Fruit fly (Drosophila melanogaster): Measurements from ENCODE around the gene CG8300.

Gene CG8300

dm6 chrX:7109793-7110606, 5.3 kb downstream of the CG8300 start, which contains the start of gene fz4:
Gene fz4, minus strand, starts transcription at chrX:7110321.
- TF ChIP-seq bab1 (GFP tag; optimal IDR thresholded peaks at IDR 0.05) (peak; percentile 68), tj (GFP tag; optimal IDR thresholded peaks at IDR 0.05) (no peak), ovo (GFP tag; optimal IDR thresholded peaks at IDR 0.05) (peak; percentile 30), Mnt (GFP tag; optimal IDR thresholded peaks at IDR 0.05) (peak; percentile 38), cic (GFP tag; optimal IDR thresholded peaks at IDR 0.05) (peak; percentile 19), pad (GFP tag; optimal IDR thresholded peaks at IDR 0.05) (peak; percentile 92), Hr96 (GFP tag; optimal IDR thresholded peaks at IDR 0.05) (no peak), CG11617 (GFP tag; optimal IDR thresholded peaks at IDR 0.05) (peak; percentile 11)

dm6 chrX:7110890-7111289, 6.2 kb downstream of the CG8300 start:
- TF ChIP-seq toe (GFP tag; optimal IDR thresholded peaks at IDR 0.05), result no peak
- TF ChIP-seq tj (GFP tag; optimal IDR thresholded peaks at IDR 0.05), result no peak
- no peak for TF ChIP-seq Clk (GFP tag; optimal IDR thresholded peaks at IDR 0.05)
- no peak for TF ChIP-seq CG5204 (GFP tag; optimal IDR thresholded peaks at IDR 0.05)
- TF ChIP-seq cnc (optimal IDR thresholded peaks at IDR 0.05), result no peak
- no peak for TF ChIP-seq pad (GFP tag; optimal IDR thresholded peaks at IDR 0.05)
- TF ChIP-seq ovo (GFP tag; optimal IDR thresholded peaks at IDR 0.05), result no peak
- no peak for TF ChIP-seq CG1620 (GFP tag; optimal IDR thresholded peaks at IDR 0.05)

- TF ChIP-seq Clk (GFP tag; optimal IDR thresholded peaks at IDR 0.05), result no peak
- TF ChIP-seq bab1 (GFP tag; optimal IDR thresholded peaks at IDR 0.05), result no peak
- no peak for TF ChIP-seq cic (GFP tag; optimal IDR thresholded peaks at IDR 0.05)
- TF ChIP-seq CG7101 (tag; optimal IDR thresholded peaks at IDR 0.05), result peak; percentile 14
- no peak for TF ChIP-seq kay (GFP tag; ENCODE audit: borderline replicate concordance)
Observed at dm6 chrX:7117729-7118128, 13.0 kb downstream of the CG8300 start.

dm6 chrX:7120168-7120567, 15.5 kb downstream of the CG8300 start:
- no peak for TF ChIP-seq cnc (optimal IDR thresholded peaks at IDR 0.05)
- TF ChIP-seq toe (GFP tag; optimal IDR thresholded peaks at IDR 0.05), result no peak
- no peak for TF ChIP-seq CG7101 (tag; optimal IDR thresholded peaks at IDR 0.05)
- TF ChIP-seq Mnt (GFP tag; optimal IDR thresholded peaks at IDR 0.05), result no peak
- no peak for TF ChIP-seq cic (GFP tag; optimal IDR thresholded peaks at IDR 0.05)
- TF ChIP-seq Hr96 (GFP tag; optimal IDR thresholded peaks at IDR 0.05), result no peak

dm6 chrX:7122002-7122401, 17.3 kb downstream of the CG8300 start:
- TF ChIP-seq CG1620 (GFP tag; optimal IDR thresholded peaks at IDR 0.05) (no peak), Mnt (GFP tag; optimal IDR thresholded peaks at IDR 0.05) (no peak)

dm6 chrX:7124474-7124873, 19.8 kb downstream of the CG8300 start:
- no peak for TF ChIP-seq CG12768 (GFP tag; optimal IDR thresholded peaks at IDR 0.05)
- no peak for TF ChIP-seq bab1 (GFP tag; optimal IDR thresholded peaks at IDR 0.05)
- TF ChIP-seq CG1620 (GFP tag; optimal IDR thresholded peaks at IDR 0.05), result no peak
- TF ChIP-seq Crg-1 (GFP tag; optimal IDR thresholded peaks at IDR 0.05), result no peak
- TF ChIP-seq cnc (optimal IDR thresholded peaks at IDR 0.05), result no peak
- TF ChIP-seq Mnt (GFP tag; optimal IDR thresholded peaks at IDR 0.05), result no peak

- TF ChIP-seq CG5204 (GFP tag; optimal IDR thresholded peaks at IDR 0.05) (no peak), ovo (GFP tag; optimal IDR thresholded peaks at IDR 0.05) (peak; percentile 71)
Observed at dm6 chrX:7137423-7137822, 32.7 kb downstream of the CG8300 start, which contains the start of gene Cph. Gene Cph, plus strand, starts transcription at chrX:7137723.

- TF ChIP-seq CG14711 (tag; optimal IDR thresholded peaks at IDR 0.05), result no peak
- TF ChIP-seq cnc (optimal IDR thresholded peaks at IDR 0.05), result no peak
- TF ChIP-seq Clk (GFP tag; optimal IDR thresholded peaks at IDR 0.05), result no peak
- TF ChIP-seq Mnt (GFP tag; optimal IDR thresholded peaks at IDR 0.05), result no peak
- TF ChIP-seq tj (GFP tag; optimal IDR thresholded peaks at IDR 0.05), result no peak
- no peak for TF ChIP-seq toe (GFP tag; optimal IDR thresholded peaks at IDR 0.05)
- no peak for TF ChIP-seq CG5204 (GFP tag; optimal IDR thresholded peaks at IDR 0.05)
- TF ChIP-seq bab1 (GFP tag; optimal IDR thresholded peaks at IDR 0.05), result no peak
- TF ChIP-seq pad (GFP tag; optimal IDR thresholded peaks at IDR 0.05), result no peak
- no peak for TF ChIP-seq cic (GFP tag; optimal IDR thresholded peaks at IDR 0.05)
- no peak for TF ChIP-seq ovo (GFP tag; optimal IDR thresholded peaks at IDR 0.05)
Observed at dm6 chrX:7139952-7140351, 35.3 kb downstream of the CG8300 start.

- TF ChIP-seq CG5204 (GFP tag; optimal IDR thresholded peaks at IDR 0.05) (no peak), ovo (GFP tag; optimal IDR thresholded peaks at IDR 0.05) (no peak), CG11617 (GFP tag; optimal IDR thresholded peaks at IDR 0.05) (no peak), Mnt (GFP tag; optimal IDR thresholded peaks at IDR 0.05) (no peak), kay (GFP tag; ENCODE audit: borderline replicate concordance) (no peak), tj (GFP tag; optimal IDR thresholded peaks at IDR 0.05) (no peak), CG14711 (tag; optimal IDR thresholded peaks at IDR 0.05) (no peak), Crg-1 (GFP tag; optimal IDR thresholded peaks at IDR 0.05) (no peak), toe (GFP tag; optimal IDR thresholded peaks at IDR 0.05) (no peak), pad (GFP tag; optimal IDR thresholded peaks at IDR 0.05) (no peak), CG33017 (tag; optimal IDR thresholded peaks at IDR 0.05) (no peak), CG7045 (GFP tag; optimal IDR thresholded peaks at IDR 0.05) (no peak), CG12768 (GFP tag; optimal IDR thresholded peaks at IDR 0.05) (no peak)
Observed at dm6 chrX:7141753-7142152, 37.1 kb downstream of the CG8300 start.

All from whole organism, adult.